Fruit fly (Drosophila melanogaster): ENCODE measurements around the gene Syt7.
"Not testable (repeated sequence)": the region's sequence is repeated elsewhere in the genome, so short reads cannot be mapped to it uniquely, and the experiment has no call there.

The Syt7 gene

dm6 chr4:306431-307342 is at the start of gene Syt7:
TSS of gene Syt7 (minus strand) at chr4:306481.
- not testable (repeated sequence) for TF ChIP-seq CG10348 (GFP tag; IDR thresholded peaks at IDR 0.05); EcR (GFP tag; optimal IDR thresholded peaks at IDR 0.05); CG32121 (GFP tag; IDR thresholded peaks at IDR 0.05)

dm6 chr4:336021-336420 is 29.7 kb upstream of the Syt7 start:
- no peak for TF ChIP-seq CG14655 (GFP tag; optimal IDR thresholded peaks at IDR 0.05)
- TF ChIP-seq EcR (GFP tag; optimal IDR thresholded peaks at IDR 0.05), result no peak
- TF ChIP-seq Ets98B (GFP tag; IDR thresholded peaks at IDR 0.05), result no peak
- TF ChIP-seq CG8301 (tag; optimal IDR thresholded peaks at IDR 0.05), result no peak
- TF ChIP-seq CG8159 (tag; optimal IDR thresholded peaks at IDR 0.05), result no peak
- no peak for TF ChIP-seq Pif1B (GFP tag; optimal IDR thresholded peaks at IDR 0.05)
- no peak for TF ChIP-seq CG10348 (GFP tag; IDR thresholded peaks at IDR 0.05)
- no peak for TF ChIP-seq CG32121 (GFP tag; IDR thresholded peaks at IDR 0.05)
- no peak for TF ChIP-seq CG15710 (tag; optimal IDR thresholded peaks at IDR 0.05)
- no peak for TF ChIP-seq CG34367 (tag; optimal IDR thresholded peaks at IDR 0.05)

dm6 chr4:332268-332667 is 26.0 kb upstream of the Syt7 start:
- TF ChIP-seq CG17806 (tag; optimal IDR thresholded peaks at IDR 0.05) (no peak), rn (GFP tag; IDR thresholded peaks at IDR 0.05) (no peak), Pif1A (GFP tag; optimal IDR thresholded peaks at IDR 0.05) (no peak), Ets98B (GFP tag; IDR thresholded peaks at IDR 0.05) (no peak), CG14655 (GFP tag; optimal IDR thresholded peaks at IDR 0.05) (no peak), CG12605 (GFP tag; IDR thresholded peaks at IDR 0.05) (no peak), CG32121 (GFP tag; IDR thresholded peaks at IDR 0.05) (no peak), CG4496 (GFP tag; IDR thresholded peaks at IDR 0.05) (no peak), gl (tag; optimal IDR thresholded peaks at IDR 0.05) (no peak), CG9948 (tag; optimal IDR thresholded peaks at IDR 0.05) (no peak)

dm6 chr4:329119-329518 is 22.8 kb upstream of the Syt7 start:
- TF ChIP-seq CG13204 (GFP tag; optimal IDR thresholded peaks at IDR 0.05) (no peak), fd96Ca (GFP tag; IDR thresholded peaks at IDR 0.05) (no peak), CG8159 (tag; optimal IDR thresholded peaks at IDR 0.05) (no peak), CG10348 (GFP tag; IDR thresholded peaks at IDR 0.05) (no peak), CG34367 (tag; optimal IDR thresholded peaks at IDR 0.05) (no peak), CG9948 (tag; optimal IDR thresholded peaks at IDR 0.05) (no peak), D1 (tag; optimal IDR thresholded peaks at IDR 0.05) (no peak), CG12605 (GFP tag; IDR thresholded peaks at IDR 0.05) (no peak), CG8301 (tag; optimal IDR thresholded peaks at IDR 0.05) (no peak), rn (GFP tag; IDR thresholded peaks at IDR 0.05) (no peak), CG17806 (tag; optimal IDR thresholded peaks at IDR 0.05) (no peak), CG15710 (tag; optimal IDR thresholded peaks at IDR 0.05) (no peak), CG14655 (GFP tag; optimal IDR thresholded peaks at IDR 0.05) (no peak), CG4496 (GFP tag; IDR thresholded peaks at IDR 0.05) (no peak), Pif1B (GFP tag; optimal IDR thresholded peaks at IDR 0.05) (no peak), gl (tag; optimal IDR thresholded peaks at IDR 0.05) (no peak), Ets98B (GFP tag; IDR thresholded peaks at IDR 0.05) (no peak), Snoo (tag; optimal IDR thresholded peaks at IDR 0.05) (no peak)

- TF ChIP-seq gl (tag; optimal IDR thresholded peaks at IDR 0.05) (no peak), rn (GFP tag; IDR thresholded peaks at IDR 0.05) (no peak), CG12605 (GFP tag; IDR thresholded peaks at IDR 0.05) (no peak), CG14655 (GFP tag; optimal IDR thresholded peaks at IDR 0.05) (no peak), CG17806 (tag; optimal IDR thresholded peaks at IDR 0.05) (no peak)
Observed at dm6 chr4:318795-319194, 12.5 kb upstream of the Syt7 start.

- TF ChIP-seq CG14655 (GFP tag; optimal IDR thresholded peaks at IDR 0.05) (no peak), EcR (GFP tag; optimal IDR thresholded peaks at IDR 0.05) (no peak), Snoo (tag; optimal IDR thresholded peaks at IDR 0.05) (no peak), CG8159 (tag; optimal IDR thresholded peaks at IDR 0.05) (no peak), CG34367 (tag; optimal IDR thresholded peaks at IDR 0.05) (no peak), CG12605 (GFP tag; IDR thresholded peaks at IDR 0.05) (no peak), CG9948 (tag; optimal IDR thresholded peaks at IDR 0.05) (no peak), D1 (tag; optimal IDR thresholded peaks at IDR 0.05) (no peak), CG4496 (GFP tag; IDR thresholded peaks at IDR 0.05) (no peak), CG13204 (GFP tag; optimal IDR thresholded peaks at IDR 0.05) (no peak), CG10348 (GFP tag; IDR thresholded peaks at IDR 0.05) (no peak), gl (tag; optimal IDR thresholded peaks at IDR 0.05) (no peak)
Observed at dm6 chr4:315322-315721, 9.0 kb upstream of the Syt7 start.
